Fruit fly (Drosophila melanogaster) whole organism, prepupa: Measurements from ENCODE around the gene CG4456.

ENCODE experiments used
- CG10631 ChIP-seq: fragments of 200-800 bp; sonication (Bioruptor generic); optimal IDR thresholded peaks from 2 replicates; lab custom pipeline; 2016; ENCODE audit warnings: missing biosample characterization, missing genetic modification characterization
- CG10669 ChIP-seq: fragments of 200-800 bp; sonication (Bioruptor generic); optimal IDR thresholded peaks from 3 replicates; lab custom pipeline; 2018; ENCODE audit warnings: missing biosample characterization, mild to moderate bottlenecking, missing genetic modification characterization, moderate library complexity
- CG15336 ChIP-seq: fragments of 200-800 bp; sonication (Bioruptor generic); IDR thresholded peaks from 2 replicates; pipeline ENCODE4 v1.3.6; 2022; ENCODE audit warnings: missing biosample characterization, missing genetic modification characterization
- CG1621 ChIP-seq: fragments of 200-800 bp; sonication (Bioruptor generic); optimal IDR thresholded peaks from 3 replicates; lab custom pipeline; 2018; ENCODE audit warnings: missing biosample characterization, mild to moderate bottlenecking, missing genetic modification characterization
- CG16779 ChIP-seq: fragments of 200-800 bp; sonication (Bioruptor generic); optimal IDR thresholded peaks from 3 replicates; lab custom pipeline; 2017; ENCODE audit warnings: missing biosample characterization, mild to moderate bottlenecking, missing genetic modification characterization
- CG3032 ChIP-seq: fragments of 200-800 bp; optimal IDR thresholded peaks from 2 replicates; lab custom pipeline; 2019; ENCODE audit warnings: missing biosample characterization, mild to moderate bottlenecking, missing genetic modification characterization, moderate library complexity
- CG31627 ChIP-seq: fragments of 200-800 bp; sonication (Bioruptor generic); optimal IDR thresholded peaks from 3 replicates; lab custom pipeline; 2016; ENCODE audit warnings: missing biosample characterization, missing genetic modification characterization
- CG32006 ChIP-seq: fragments of 200-800 bp; sonication (Bioruptor generic); optimal IDR thresholded peaks from 3 replicates; lab custom pipeline; 2017; ENCODE audit warnings: missing biosample characterization, mild to moderate bottlenecking, missing genetic modification characterization
- CG34406 ChIP-seq: fragments of 200-800 bp; sonication (Bioruptor generic); optimal IDR thresholded peaks from 3 replicates; lab custom pipeline; 2016; ENCODE audit warnings: missing biosample characterization, missing genetic modification characterization
- CG6163 ChIP-seq: fragments of 200-800 bp; sonication (Bioruptor generic); IDR thresholded peaks from 3 replicates; pipeline ENCODE4 v1.3.6; 2022; ENCODE audit warnings: missing biosample characterization, missing genetic modification characterization
- CG6276 ChIP-seq: fragments of 200-800 bp; sonication (Bioruptor generic); optimal IDR thresholded peaks from 2 replicates; lab custom pipeline; 2017; ENCODE audit warnings: missing biosample characterization, mild to moderate bottlenecking, missing genetic modification characterization
- CG6792 ChIP-seq: fragments of 200-800 bp; sonication (Bioruptor generic); optimal IDR thresholded peaks from 3 replicates; lab custom pipeline; 2016; ENCODE audit warnings: missing biosample characterization, missing genetic modification characterization
- CG6808 ChIP-seq: fragments of 200-800 bp; sonication (Bioruptor generic); optimal IDR thresholded peaks from 3 replicates; lab custom pipeline; 2017; ENCODE audit warnings: missing biosample characterization, missing genetic modification characterization, mild to moderate bottlenecking, moderate library complexity, missing genetic modification reagents
- CG6854 ChIP-seq: fragments of 200-800 bp; sonication (Bioruptor generic); optimal IDR thresholded peaks from 2 replicates; lab custom pipeline; 2017; ENCODE audit warnings: missing biosample characterization, mild to moderate bottlenecking, missing genetic modification characterization
- CG7368 ChIP-seq: fragments of 200-800 bp; sonication (Bioruptor generic); optimal IDR thresholded peaks from 3 replicates; lab custom pipeline; 2016; ENCODE audit warnings: missing biosample characterization, missing genetic modification characterization
- CG8319 ChIP-seq: fragments of 200-800 bp; sonication (Bioruptor generic); optimal IDR thresholded peaks from 3 replicates; lab custom pipeline; 2016; ENCODE audit warnings: missing biosample characterization, missing genetic modification characterization
- CG8632 ChIP-seq: fragments of 200-800 bp; sonication (Bioruptor generic); optimal IDR thresholded peaks from 3 replicates; lab custom pipeline; 2016; ENCODE audit warnings: missing biosample characterization, missing genetic modification characterization
- Eip75B ChIP-seq: fragments of 200-800 bp; sonication (Bioruptor generic); optimal IDR thresholded peaks from 3 replicates; lab custom pipeline; 2016; ENCODE audit warnings: missing biosample characterization, missing genetic modification characterization
- Eip78C ChIP-seq: fragments of 200-800 bp; sonication (Bioruptor generic); peaks from one replicate; lab custom pipeline; 2016; ENCODE audit warnings: missing biosample characterization, missing genetic modification characterization
- Eip93F ChIP-seq: fragments of 200-800 bp; sonication (Bioruptor generic); optimal IDR thresholded peaks from 2 replicates; lab custom pipeline; 2016; ENCODE audit warnings: missing biosample characterization, mild to moderate bottlenecking, missing genetic modification characterization
- Ets21C ChIP-seq: fragments of 200-800 bp; sonication (Bioruptor generic); optimal IDR thresholded peaks from 3 replicates; lab custom pipeline; 2016; ENCODE audit warnings: missing biosample characterization, missing genetic modification characterization
- Hr39 ChIP-seq: fragments of 200-800 bp; sonication (Bioruptor generic); optimal IDR thresholded peaks from 2 replicates; lab custom pipeline; 2016; ENCODE audit warnings: missing biosample characterization, missing genetic modification characterization
- Hr4 ChIP-seq: fragments of 200-800 bp; sonication (Bioruptor generic); optimal IDR thresholded peaks from 3 replicates; lab custom pipeline; 2016; ENCODE audit warnings: missing biosample characterization, missing genetic modification characterization
- Lpt ChIP-seq: fragments of 200-800 bp; sonication (Bioruptor generic); optimal IDR thresholded peaks from 3 replicates; lab custom pipeline; 2016; ENCODE audit warnings: missing biosample characterization, missing genetic modification characterization
- Met ChIP-seq: fragments of 200-800 bp; sonication (Bioruptor generic); optimal IDR thresholded peaks from 3 replicates; lab custom pipeline; 2016; ENCODE audit warnings: missing biosample characterization, missing genetic modification characterization
- OdsH ChIP-seq: fragments of 200-800 bp; sonication (Bioruptor generic); optimal IDR thresholded peaks from 3 replicates; lab custom pipeline; 2016; ENCODE audit warnings: missing biosample characterization, missing genetic modification characterization
- Smox ChIP-seq: fragments of 200-800 bp; sonication (Bioruptor generic); optimal IDR thresholded peaks from 3 replicates; lab custom pipeline; 2016; ENCODE audit warnings: missing biosample characterization, missing genetic modification characterization
- Sox102F ChIP-seq: fragments of 200-800 bp; sonication (Bioruptor generic); optimal IDR thresholded peaks from 2 replicates; lab custom pipeline; 2016; ENCODE audit warnings: missing biosample characterization, mild to moderate bottlenecking, missing genetic modification characterization
- Sox14 ChIP-seq: fragments of 200-800 bp; sonication (Bioruptor generic); optimal IDR thresholded peaks from 3 replicates; lab custom pipeline; 2016; ENCODE audit warnings: missing biosample characterization, missing genetic modification characterization
- Sox15 ChIP-seq: fragments of 200-800 bp; sonication (Bioruptor generic); optimal IDR thresholded peaks from 3 replicates; lab custom pipeline; 2016; ENCODE audit warnings: missing biosample characterization, missing genetic modification characterization
- achi ChIP-seq: fragments of 200-800 bp; sonication (Bioruptor generic); optimal IDR thresholded peaks from 3 replicates; lab custom pipeline; 2016; ENCODE audit warnings: missing biosample characterization, missing genetic modification characterization
- acj6 ChIP-seq: fragments of 200-800 bp; sonication (Bioruptor generic); optimal IDR thresholded peaks from 3 replicates; lab custom pipeline; 2016; ENCODE audit warnings: missing biosample characterization, missing genetic modification characterization
- eg ChIP-seq: fragments of 200-800 bp; sonication (Bioruptor generic); IDR thresholded peaks from 3 replicates; pipeline ENCODE4 v1.3.6; 2022; ENCODE audit warnings: missing biosample characterization, missing genetic modification characterization
- esn ChIP-seq: fragments of 200-800 bp; sonication (Bioruptor generic); optimal IDR thresholded peaks from 2 replicates; lab custom pipeline; 2016; ENCODE audit warnings: missing biosample characterization, mild to moderate bottlenecking, missing genetic modification characterization, moderate library complexity
- fkh ChIP-seq: fragments of 200-800 bp; sonication (Bioruptor generic); optimal IDR thresholded peaks from 3 replicates; lab custom pipeline; 2017; ENCODE audit warnings: missing biosample characterization, mild to moderate bottlenecking, missing genetic modification characterization, moderate library complexity
- net ChIP-seq: fragments of 200-800 bp; sonication (Bioruptor generic); optimal IDR thresholded peaks from 3 replicates; lab custom pipeline; 2016; ENCODE audit warnings: missing biosample characterization, missing genetic modification characterization
- pdm3 ChIP-seq: fragments of 200-800 bp; sonication (Bioruptor generic); optimal IDR thresholded peaks from 3 replicates; lab custom pipeline; 2016; ENCODE audit warnings: missing biosample characterization, missing genetic modification characterization
- salr ChIP-seq, 2 experiments: fragments of 200-800 bp; sonication (Bioruptor generic); optimal IDR thresholded peaks; 3 replicates each; lab custom pipeline; 2016 to 2018; ENCODE audit warnings: missing biosample characterization in 2 of 2, missing genetic modification characterization in 2 of 2, mild to moderate bottlenecking in 1 of 2
- spab ChIP-seq: fragments of 200-800 bp; sonication (Bioruptor generic); optimal IDR thresholded peaks from 2 replicates; lab custom pipeline; 2017; ENCODE audit warnings: missing biosample characterization, mild to moderate bottlenecking, missing genetic modification characterization, missing genetic modification reagents
- svp ChIP-seq: fragments of 200-800 bp; sonication (Bioruptor generic); peaks from one replicate; lab custom pipeline; 2016; ENCODE audit warnings: missing biosample characterization, missing genetic modification characterization
- topi ChIP-seq: fragments of 200-800 bp; sonication (Bioruptor generic); optimal IDR thresholded peaks from 3 replicates; lab custom pipeline; 2016; ENCODE audit warnings: missing biosample characterization, missing genetic modification characterization
- vri ChIP-seq: fragments of 200-800 bp; sonication (Bioruptor generic); optimal IDR thresholded peaks from 3 replicates; lab custom pipeline; 2016; ENCODE audit warnings: missing biosample characterization, mild to moderate bottlenecking, missing genetic modification characterization

The CG4456 gene

DNA sequence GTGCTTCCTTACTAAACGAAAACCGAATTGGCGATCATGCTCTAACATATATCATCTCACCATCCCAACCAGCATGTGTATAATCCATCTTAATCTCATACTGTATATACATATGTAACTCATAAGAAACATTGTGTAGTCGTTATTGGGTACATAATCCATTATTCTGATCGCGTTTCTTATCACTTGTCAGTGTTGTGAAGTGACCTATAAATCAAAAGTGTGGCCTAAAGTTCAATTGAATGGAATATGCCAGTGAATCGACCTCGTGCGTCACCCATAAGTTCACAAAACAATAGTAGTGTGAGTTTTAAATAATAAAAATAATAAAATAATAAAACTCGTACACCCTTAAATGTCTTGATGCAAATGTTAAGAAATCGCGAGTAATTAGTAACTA lies 27.4 kb upstream of the CG4456 start:
- TF ChIP-seq net (GFP tag; lab: Kevin White, UChicago): no peak
- TF ChIP-seq CG6854: no peak
- TF ChIP-seq Hr4 (GFP tag; lab: Kevin White, UChicago): no peak
- TF ChIP-seq svp (GFP tag; lab: Kevin White, UChicago): peak; percentile 69

DNA sequence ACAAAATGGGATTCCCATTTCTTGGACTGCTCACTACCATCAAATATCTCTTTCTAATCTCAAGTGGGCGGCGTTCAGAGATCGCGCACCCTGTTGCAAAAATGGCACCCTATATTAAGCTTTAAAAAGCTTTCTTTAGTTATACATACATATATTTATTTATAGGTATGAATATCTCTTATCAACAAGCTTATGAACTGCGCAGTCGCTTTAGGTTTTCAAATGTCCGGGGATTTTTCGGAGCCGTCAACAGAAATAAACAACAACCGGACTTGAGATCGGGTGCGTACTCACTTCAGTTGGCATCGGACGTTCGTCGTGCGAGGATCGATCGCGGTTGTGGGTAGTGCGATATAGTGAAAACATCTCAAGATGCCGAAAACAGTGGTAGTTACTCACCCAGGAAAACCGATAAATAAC lies 23.2 kb upstream of the CG4456 start, which contains the start of gene PGRP-LF:
PGRP-LF (plus strand) TSS at position 296 of the 420 bp plus-strand sequence.
- TF ChIP-seq topi (peak; percentile 22), CG6808 (GFP tag; lab: Kevin White, UChicago) (no peak), CG6792 (GFP tag; lab: Kevin White, UChicago) (no peak), Sox102F (GFP tag; lab: Kevin White, UChicago) (peak; percentile 21), Eip75B (GFP tag; lab: Kevin White, UChicago) (peak; percentile 7), CG34406 (GFP tag; lab: Kevin White, UChicago) (peak; percentile 14), acj6 (no peak), OdsH (GFP tag; lab: Kevin White, UChicago) (peak; percentile 38), Eip78C (GFP tag; lab: Kevin White, UChicago) (peak; percentile 77), Smox (GFP tag; lab: Kevin White, UChicago) (no peak), pdm3 (GFP tag; lab: Kevin White, UChicago) (no peak), CG10669 (GFP tag; lab: Kevin White, UChicago) (no peak), Hr4 (GFP tag; lab: Kevin White, UChicago) (peak; percentile 37), CG15336 (no peak), eg (GFP tag; lab: Robert Waterston, UW) (no peak), vri (GFP tag; lab: Kevin White, UChicago) (peak; percentile 32), CG31627 (GFP tag; lab: Kevin White, UChicago) (peak; percentile 9), Met (GFP tag; lab: Kevin White, UChicago) (peak; percentile 20), Hr39 (no peak), CG1621 (tag; lab: Kevin White, UChicago) (peak; percentile 46), CG7368 (no peak), Eip93F (GFP tag; lab: Kevin White, UChicago) (peak; percentile 58), Ets21C (GFP tag; lab: Kevin White, UChicago) (no peak), Lpt (GFP tag; lab: Kevin White, UChicago) (no peak), achi (peak; percentile 28), esn (GFP tag; lab: Kevin White, UChicago) (peak; percentile 37), fkh (GFP tag; lab: Kevin White, UChicago) (peak; percentile 80), svp (GFP tag; lab: Kevin White, UChicago) (peak; percentile 79), spab (GFP tag; lab: Kevin White, UChicago) (no peak), CG8319 (GFP tag; lab: Kevin White, UChicago) (no peak), CG16779 (tag; lab: Kevin White, UChicago) (peak; percentile 58), Sox14 (no peak), Sox15 (GFP tag; lab: Kevin White, UChicago) (no peak)
- TF ChIP-seq, all 60 proteins: peak for 17

DNA sequence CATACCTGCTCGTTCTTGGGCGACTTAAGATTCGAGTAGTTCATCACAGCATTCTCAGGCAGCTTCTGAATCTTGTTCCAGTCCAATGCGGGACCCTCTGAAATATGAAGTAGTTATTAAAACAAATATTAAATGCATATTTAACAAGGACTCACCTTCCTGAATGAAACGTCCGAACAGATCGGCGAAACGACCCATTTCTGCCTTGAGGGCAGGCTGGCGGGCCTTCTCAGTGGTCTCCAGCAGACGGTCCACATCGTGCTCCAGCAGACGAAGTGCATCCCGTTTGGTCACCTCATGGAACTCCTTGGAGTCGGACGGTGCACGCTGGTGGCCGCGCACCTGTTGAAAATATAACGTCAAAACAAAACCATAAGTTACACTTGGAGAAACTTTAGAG lies 18.8 kb upstream of the CG4456 start, which contains the start of gene CG32040:
CG32040 (plus strand) TSS at position 301 of the 400 bp plus-strand sequence.
- TF ChIP-seq CG32006: no peak
- TF ChIP-seq esn (GFP tag; lab: Kevin White, UChicago): no peak
- TF ChIP-seq pdm3 (GFP tag; lab: Kevin White, UChicago): no peak
- TF ChIP-seq CG16779 (tag; lab: Kevin White, UChicago): no peak
- no peak for TF ChIP-seq CG8632
- TF ChIP-seq CG6276 (GFP tag; lab: Kevin White, UChicago): no peak
- TF ChIP-seq CG10631: no peak
- TF ChIP-seq salr (GFP tag; optimal IDR thresholded peaks at IDR 0.05; lab: Kevin White, UChicago): no peak
- no peak for TF ChIP-seq CG6163 (GFP tag; lab: Robert Waterston, UW)
- TF ChIP-seq CG3032: no peak
- no peak for TF ChIP-seq CG8319 (GFP tag; lab: Kevin White, UChicago)
- TF ChIP-seq CG10669 (GFP tag; lab: Kevin White, UChicago): no peak
- TF ChIP-seq acj6: no peak
